Fruit fly (Drosophila melanogaster) whole organism, wandering third instar larva: Measurements from ENCODE around the gene CG5246.

Experiments used
- Abd-B ChIP-seq: fragments of >200 bp; optimal IDR thresholded peaks from 2 replicates; lab custom pipeline; 2017; ENCODE audit warnings: missing biosample characterization, missing genetic modification characterization
- CG32264 ChIP-seq: fragments of 200-800 bp; sonication (Bioruptor generic); optimal IDR thresholded peaks from 2 replicates; lab custom pipeline; 2016; ENCODE audit warnings: missing biosample characterization, missing genetic modification characterization
- CG9705 ChIP-seq: fragments of 200-800 bp; sonication (Bioruptor generic); optimal IDR thresholded peaks from 2 replicates; lab custom pipeline; 2018; ENCODE audit warnings: missing biosample characterization, mild to moderate bottlenecking, missing genetic modification characterization
- CrebA ChIP-seq: fragments of 200-800 bp; sonication (Bioruptor generic); optimal IDR thresholded peaks from 2 replicates; lab custom pipeline; 2016; ENCODE audit warnings: missing biosample characterization, mild to moderate bottlenecking, missing genetic modification characterization, borderline replicate concordance
- Dfd ChIP-seq: fragments of >200 bp; optimal IDR thresholded peaks from 2 replicates; lab custom pipeline; 2017; ENCODE audit warnings: missing biosample characterization, missing genetic modification characterization
- Dif ChIP-seq: fragments of 200-275, 200-300 bp; sonication (Bioruptor generic); optimal IDR thresholded peaks from 2 replicates; lab custom pipeline; 2018; ENCODE audit warnings: missing biosample characterization, missing genetic modification characterization; ENCODE audit not compliant: partially characterized antibody
- HLH106 ChIP-seq: fragments of 200-800 bp; optimal IDR thresholded peaks from 3 replicates; lab custom pipeline; 2019; ENCODE audit warnings: missing biosample characterization, mild to moderate bottlenecking, missing genetic modification characterization, moderate library complexity
- Hnf4 ChIP-seq: fragments of 200-800 bp; sonication (Bioruptor generic); optimal IDR thresholded peaks from 2 replicates; lab custom pipeline; 2016; ENCODE audit warnings: missing biosample characterization, mild to moderate bottlenecking, missing genetic modification characterization
- Hr78 ChIP-seq: fragments of >200 bp; optimal IDR thresholded peaks from 2 replicates; lab custom pipeline; 2017; ENCODE audit warnings: missing biosample characterization, missing genetic modification characterization
- Hr83 ChIP-seq: fragments of 200-300 bp; sonication (Bioruptor generic); optimal IDR thresholded peaks from 2 replicates; lab custom pipeline; 2016; ENCODE audit warnings: missing biosample characterization, mild to moderate bottlenecking, missing genetic modification characterization, moderate library complexity; ENCODE audit not compliant: poor library complexity, severe bottlenecking
- Jra ChIP-seq: sonication (Bioruptor generic); optimal IDR thresholded peaks from 2 replicates; lab custom pipeline; 2016; ENCODE audit warnings: missing biosample characterization, missing genetic modification characterization
- Myc ChIP-seq: fragments of >200 bp; optimal IDR thresholded peaks from 2 replicates; lab custom pipeline; 2017
- N ChIP-seq: fragments of >200 bp; optimal IDR thresholded peaks from 2 replicates; lab custom pipeline; 2018; ENCODE audit warnings: missing biosample characterization, missing external identifiers, missing genetic modification characterization
- OdsH ChIP-seq: fragments of 200-800 bp; sonication (Bioruptor generic); optimal IDR thresholded peaks from 2 replicates; lab custom pipeline; 2016; ENCODE audit warnings: missing biosample characterization, mild to moderate bottlenecking, missing genetic modification characterization
- Rel ChIP-seq, 2 experiments: fragments of 200-800 bp; sonication (Bioruptor generic) in 1 of 2; optimal IDR thresholded peaks; 2 replicates in 1 of 2; 3 replicates in 1 of 2; lab custom pipeline; 2016 to 2019; ENCODE audit warnings: mild to moderate bottlenecking in 2 of 2, missing biosample characterization in 2 of 2, missing genetic modification characterization in 2 of 2, moderate library complexity in 1 of 2
- Sp1 ChIP-seq: fragments of 200-800 bp; sonication (Bioruptor generic); optimal IDR thresholded peaks from 3 replicates; lab custom pipeline; 2019; ENCODE audit warnings: missing biosample characterization, mild to moderate bottlenecking, missing genetic modification characterization, moderate library complexity
- Vsx2 ChIP-seq: fragments of 200-300, 225-300 bp; sonication (Bioruptor generic); optimal IDR thresholded peaks from 2 replicates; lab custom pipeline; 2018; ENCODE audit warnings: missing biosample characterization, missing genetic modification characterization; ENCODE audit not compliant: partially characterized antibody
- br ChIP-seq: fragments of 200-800 bp; sonication (Bioruptor generic); optimal IDR thresholded peaks from 2 replicates; lab custom pipeline; 2016; ENCODE audit warnings: missing biosample characterization, missing genetic modification characterization
- brk ChIP-seq: fragments of 200-800 bp; sonication (Bioruptor generic); optimal IDR thresholded peaks from 2 replicates; lab custom pipeline; 2016; ENCODE audit warnings: missing biosample characterization, mild to moderate bottlenecking, missing genetic modification characterization
- dl ChIP-seq, 2 experiments: fragments of 175-275, 200-275 bp in 1 of 2; fragments of 200-275 bp in 1 of 2; sonication (Bioruptor generic); optimal IDR thresholded peaks; lab custom pipeline; 2018; ENCODE audit warnings: mild to moderate bottlenecking in 2 of 2, missing biosample characterization in 2 of 2, missing genetic modification characterization in 2 of 2, moderate library complexity in 2 of 2; ENCODE audit not compliant: partially characterized antibody in 2 of 2, insufficient read depth in 1 of 2
- dmrt93B ChIP-seq: fragments of 200-800 bp; sonication (Bioruptor generic); optimal IDR thresholded peaks from 2 replicates; lab custom pipeline; 2018; ENCODE audit warnings: missing biosample characterization, mild to moderate bottlenecking, missing genetic modification characterization
- dsf ChIP-seq: sonication (Bioruptor generic); optimal IDR thresholded peaks from 2 replicates; lab custom pipeline; 2016; ENCODE audit warnings: missing biosample characterization, missing genetic modification characterization, borderline replicate concordance
- ey ChIP-seq: fragments of 200-800 bp; sonication (Bioruptor generic); optimal IDR thresholded peaks from 2 replicates; lab custom pipeline; 2016; ENCODE audit warnings: missing biosample characterization, missing genetic modification characterization
- foxo ChIP-seq, 2 experiments: fragments of 200-800 bp; sonication (Bioruptor generic); optimal IDR thresholded peaks; 2 replicates in 1 of 2; 3 replicates in 1 of 2; lab custom pipeline; 2016 to 2017; ENCODE audit warnings: missing biosample characterization in 2 of 2, missing genetic modification characterization in 2 of 2
- fru ChIP-seq: fragments of 200-800 bp; sonication (Bioruptor generic); optimal IDR thresholded peaks from 3 replicates; lab custom pipeline; 2016; ENCODE audit warnings: missing biosample characterization, mild to moderate bottlenecking, missing genetic modification characterization
- h ChIP-seq: fragments of 200-800 bp; sonication (Bioruptor generic); optimal IDR thresholded peaks from 3 replicates; lab custom pipeline; 2016; ENCODE audit warnings: missing biosample characterization, mild to moderate bottlenecking, missing genetic modification characterization
- jim ChIP-seq: fragments of 175-275, 200-325 bp; sonication (Bioruptor generic); optimal IDR thresholded peaks from 2 replicates; lab custom pipeline; 2016; ENCODE audit warnings: missing biosample characterization, mild to moderate bottlenecking, missing genetic modification characterization
- pan ChIP-seq: fragments of >200 bp; optimal IDR thresholded peaks from 2 replicates; lab custom pipeline; 2017
- psq ChIP-seq: fragments of 200-800 bp; sonication (Bioruptor generic); optimal IDR thresholded peaks from 3 replicates; lab custom pipeline; 2017; ENCODE audit warnings: missing biosample characterization, mild to moderate bottlenecking, missing genetic modification characterization, moderate library complexity
- rgr ChIP-seq: fragments of 200-800 bp; sonication (Bioruptor generic); optimal IDR thresholded peaks from 3 replicates; lab custom pipeline; 2016; ENCODE audit warnings: missing biosample characterization, mild to moderate bottlenecking, missing genetic modification characterization
- sage ChIP-seq: fragments of 200-800 bp; sonication (Bioruptor generic); optimal IDR thresholded peaks from 2 replicates; lab custom pipeline; 2016; ENCODE audit warnings: missing biosample characterization, mild to moderate bottlenecking, missing genetic modification characterization
- sv ChIP-seq: fragments of 200-800 bp; sonication (Bioruptor generic); optimal IDR thresholded peaks from 3 replicates; lab custom pipeline; 2016; ENCODE audit warnings: missing biosample characterization, missing genetic modification characterization
- tai ChIP-seq: sonication (Bioruptor generic); optimal IDR thresholded peaks from 2 replicates; lab custom pipeline; 2016; ENCODE audit warnings: missing biosample characterization, missing genetic modification characterization
- woc ChIP-seq: sonication (Bioruptor generic); optimal IDR thresholded peaks from 2 replicates; lab custom pipeline; 2016; ENCODE audit warnings: missing biosample characterization, mild to moderate bottlenecking, missing genetic modification characterization

CG5246 gene

DNA sequence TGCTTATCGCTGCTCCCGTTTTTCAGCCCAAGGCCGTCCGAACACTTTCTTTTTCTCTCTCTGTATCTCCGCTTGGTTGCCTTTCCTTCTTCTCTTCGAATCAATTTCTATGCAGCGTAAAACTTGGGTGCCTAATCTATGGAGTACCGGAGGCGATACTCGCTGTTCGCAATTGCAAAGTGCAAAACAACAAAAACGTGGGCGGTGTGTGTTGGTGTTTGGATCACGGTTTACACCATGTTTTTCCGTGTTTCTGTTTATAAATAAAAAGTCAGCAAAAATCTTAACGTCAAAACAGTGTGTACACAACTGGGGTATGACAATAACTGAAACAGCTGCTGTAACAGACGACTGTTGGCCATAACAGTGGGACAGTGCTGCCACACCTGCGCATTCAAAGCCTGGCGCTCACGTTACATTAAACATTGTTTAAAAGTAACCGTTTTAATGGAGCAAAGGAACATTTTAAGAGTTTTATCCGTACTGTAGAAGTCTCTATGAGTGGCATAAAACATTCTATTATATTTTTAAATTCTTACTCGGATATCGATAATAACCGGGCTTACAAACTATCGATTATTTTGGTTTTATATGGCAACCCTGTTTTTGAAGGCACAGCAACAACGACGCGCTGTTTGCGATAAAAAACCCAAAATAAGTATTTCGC, 13.3 kb downstream of the CG5246 start, which contains the start of the genes m-cup and Det (continued):
- TF ChIP-seq sv (GFP tag; lab: Kevin White, UChicago) (no peak), CrebA (GFP tag; lab: Kevin White, UChicago) (no peak), Hr83 (peak; percentile 42), Vsx2 (GFP tag; lab: Kevin White, UChicago) (no peak)
- TF ChIP-seq, all 38 proteins: peak for 11

DNA sequence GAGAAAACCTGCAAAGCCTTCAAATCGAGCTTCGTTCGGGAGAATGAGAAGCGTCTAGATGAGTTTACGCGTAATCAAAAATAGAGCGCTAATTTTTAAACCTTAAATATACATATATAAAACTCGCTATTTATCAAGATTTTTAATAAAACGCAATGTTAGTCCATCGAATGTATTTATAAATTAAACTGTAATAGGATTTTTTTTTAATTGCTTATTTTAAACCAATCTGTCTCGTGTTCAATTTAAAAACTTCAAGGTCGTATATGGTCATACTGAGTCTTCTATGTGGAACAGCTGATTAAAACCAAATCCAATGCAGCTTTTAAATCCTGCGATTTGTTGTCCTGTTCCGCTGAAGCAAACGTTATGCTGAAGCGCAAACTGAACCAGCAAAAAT, 14.4 kb downstream of the CG5246 start, which contains the start of gene Smug:
Gene Smug, plus strand, starts transcription at position 301 of the 400 bp plus-strand sequence.
- no peak for TF ChIP-seq foxo (GFP tag; optimal IDR thresholded peaks at IDR 0.05; lab: Kevin White, UChicago)
- TF ChIP-seq sage (GFP tag; lab: Kevin White, UChicago): no peak
- TF ChIP-seq dmrt93B (GFP tag; lab: Kevin White, UChicago): no peak

DNA sequence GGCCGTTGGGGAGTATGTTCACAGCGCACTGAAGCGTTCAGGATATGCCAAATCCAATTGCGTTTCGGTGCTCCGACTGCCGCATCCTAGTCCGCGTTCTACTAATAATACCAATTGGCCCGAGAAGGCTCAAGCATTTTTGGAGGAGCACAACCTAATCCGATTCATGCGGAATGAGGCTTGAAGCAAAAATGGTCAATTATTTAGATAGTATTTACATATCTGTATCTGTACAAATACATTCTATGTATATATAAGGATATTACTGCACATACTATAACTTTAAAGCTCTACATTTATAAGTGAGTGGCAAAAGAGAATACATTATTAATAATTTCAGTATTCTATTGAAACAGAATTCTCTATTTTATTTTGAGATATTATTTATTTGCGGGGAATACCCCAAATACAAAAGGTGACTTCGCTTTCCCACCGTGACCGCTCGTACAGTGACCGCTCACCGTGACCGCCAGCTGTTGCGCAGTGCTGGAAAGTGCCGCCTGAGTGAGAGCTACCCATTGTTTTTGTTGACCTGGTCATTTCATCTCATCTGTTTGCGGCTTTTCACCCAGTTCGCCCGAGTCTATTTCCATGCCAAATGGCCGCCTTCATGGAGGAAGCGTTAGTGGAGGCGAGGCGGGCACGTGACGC, 15.6 kb downstream of the CG5246 start, which contains the start of gene CG5292:
Gene CG5292, plus strand, starts transcription at position 486 of the 651 bp plus-strand sequence.
- TF ChIP-seq sv (GFP tag; lab: Kevin White, UChicago) (peak; percentile 67), Jra (GFP tag; lab: Kevin White, UChicago) (peak; percentile 26), CG9705 (GFP tag; lab: Kevin White, UChicago) (no peak), brk (no peak), Vsx2 (GFP tag; lab: Kevin White, UChicago) (no peak), foxo (GFP tag; optimal IDR thresholded peaks at IDR 0.05; lab: Kevin White, UChicago) (peak in 1 of 2 experiments; percentile 72), dmrt93B (GFP tag; lab: Kevin White, UChicago) (no peak), Hr83 (peak; percentile 76), Hr78 (GFP tag; lab: Kevin White, UChicago) (no peak), pan (no peak), dl (GFP tag; optimal IDR thresholded peaks at IDR 0.05; lab: Kevin White, UChicago; ENCODE audit: insufficient read depth in 1 of 2, partially characterized antibody in 2 of 2) (no peak), h (GFP tag; lab: Kevin White, UChicago) (peak; percentile 72), Dif (GFP tag; lab: Kevin White, UChicago) (no peak), HLH106 (peak; percentile 57), Sp1 (peak; percentile 61), Myc (peak; percentile 34), Dfd (GFP tag; lab: Kevin White, UChicago) (no peak), CrebA (GFP tag; lab: Kevin White, UChicago) (no peak), Abd-B (GFP tag; lab: Kevin White, UChicago) (no peak), tai (GFP tag; lab: Kevin White, UChicago) (no peak), CG32264 (GFP tag; lab: Kevin White, UChicago) (no peak), Hnf4 (GFP tag; lab: Kevin White, UChicago) (no peak), jim (GFP tag; lab: Kevin White, UChicago) (no peak), Rel (GFP tag; optimal IDR thresholded peaks at IDR 0.05; lab: Kevin White, UChicago) (no peak), Rel (tag; optimal IDR thresholded peaks at IDR 0.05; lab: Kevin White, UChicago) (peak; percentile 96), N (GFP tag; lab: Kevin White, UChicago) (no peak), fru (GFP tag; lab: Kevin White, UChicago) (peak; percentile 56), woc (GFP tag; lab: Kevin White, UChicago) (peak; percentile 50), br (peak; percentile 55), ey (GFP tag; lab: Kevin White, UChicago) (peak; percentile 53), rgr (GFP tag; lab: Kevin White, UChicago) (peak; percentile 79), OdsH (GFP tag; lab: Kevin White, UChicago) (peak; percentile 54), dsf (GFP tag; lab: Kevin White, UChicago) (no peak), psq (GFP tag; lab: Kevin White, UChicago) (peak; percentile 34)
- TF ChIP-seq, all 38 proteins: peak for 16
